Fruit fly (Drosophila melanogaster) whole organism, embryonic: ENCODE data around the gene Ppt1.

Experiments used
- Atf-2 ChIP-seq: fragments of 200-800 bp; sonication (Bioruptor generic); optimal IDR thresholded peaks from 2 replicates; lab custom pipeline; 2016; ENCODE audit warnings: missing biosample characterization, missing genetic modification characterization
- C15 ChIP-seq: fragments of 200-800 bp; sonication (Bioruptor generic); IDR thresholded peaks from 3 replicates; pipeline ENCODE4 v1.3.6; 2022; ENCODE audit warnings: missing biosample characterization, missing genetic modification characterization
- CG10979 ChIP-seq: fragments of 200-800 bp; sonication (Bioruptor generic); optimal IDR thresholded peaks from 2 replicates; lab custom pipeline; 2018; ENCODE audit warnings: missing biosample characterization, mild to moderate bottlenecking, missing genetic modification characterization, moderate library complexity
- CG11696 ChIP-seq: fragments of 200-800 bp; sonication (Bioruptor generic); IDR thresholded peaks from 2 replicates; pipeline ENCODE4 v1.3.6; 2022; ENCODE audit warnings: missing biosample characterization, missing genetic modification characterization
- CG11723 ChIP-seq: fragments of 200-800 bp; sonication (Bioruptor generic); optimal IDR thresholded peaks from 2 replicates; lab custom pipeline; 2017; ENCODE audit warnings: missing biosample characterization, mild to moderate bottlenecking, missing genetic modification characterization
- CG12659 ChIP-seq: fragments of 200-800 bp; sonication (Bioruptor generic); optimal IDR thresholded peaks from 3 replicates; lab custom pipeline; 2017; ENCODE audit warnings: mild to moderate bottlenecking, missing biosample characterization, missing genetic modification reagents, missing genetic modification characterization
- CG12769 ChIP-seq: fragments of 200-800 bp; sonication (Bioruptor generic); optimal IDR thresholded peaks from 2 replicates; lab custom pipeline; 2019; ENCODE audit warnings: missing biosample characterization, mild to moderate bottlenecking, missing genetic modification characterization, moderate library complexity
- CG16815 ChIP-seq: fragments of 200-800 bp; sonication (Bioruptor generic); optimal IDR thresholded peaks from 3 replicates; lab custom pipeline; 2017; ENCODE audit warnings: missing biosample characterization, mild to moderate bottlenecking, missing genetic modification characterization
- CG17359 ChIP-seq: fragments of 200-800 bp; sonication (Bioruptor generic); optimal IDR thresholded peaks from 3 replicates; lab custom pipeline; 2018; ENCODE audit warnings: missing biosample characterization, mild to moderate bottlenecking, missing genetic modification characterization, moderate library complexity
- CG18011 ChIP-seq: fragments of 200-800 bp; sonication (Bioruptor generic); optimal IDR thresholded peaks from 2 replicates; lab custom pipeline; 2017; ENCODE audit warnings: missing biosample characterization, missing genetic modification characterization, mild to moderate bottlenecking, moderate library complexity, missing genotype
- CG1832 ChIP-seq: fragments of 200-800 bp; sonication (Bioruptor generic); optimal IDR thresholded peaks from 2 replicates; lab custom pipeline; 2017; ENCODE audit warnings: missing biosample characterization, mild to moderate bottlenecking, missing genetic modification characterization, inconsistent platforms
- CG30431 ChIP-seq: fragments of 200-800 bp; sonication (Bioruptor generic); optimal IDR thresholded peaks from 2 replicates; lab custom pipeline; 2017; ENCODE audit warnings: missing biosample characterization, missing genetic modification characterization
- CG3726 ChIP-seq: fragments of 200-800 bp; sonication (Bioruptor generic); IDR thresholded peaks from 3 replicates; pipeline ENCODE4, ENCODE4 v1.3.6; 2022; ENCODE audit warnings: missing biosample characterization, missing genetic modification characterization
- CG3995 ChIP-seq: fragments of 200-800 bp; sonication (Bioruptor generic); optimal IDR thresholded peaks from 3 replicates; lab custom pipeline; 2016; ENCODE audit warnings: missing biosample characterization, missing genetic modification characterization
- CG6791 ChIP-seq: fragments of 200-800 bp; sonication (Bioruptor generic); IDR thresholded peaks from 3 replicates; pipeline ENCODE4 v1.3.6; 2022; ENCODE audit warnings: missing biosample characterization, missing genetic modification characterization; ENCODE audit not compliant: partially characterized antibody
- CG6813 ChIP-seq: fragments of 200-800 bp; sonication (Bioruptor generic); optimal IDR thresholded peaks from 2 replicates; lab custom pipeline; 2017; ENCODE audit warnings: missing biosample characterization, missing genetic modification characterization, mild to moderate bottlenecking, moderate library complexity, missing genetic modification reagents
- CG7271 ChIP-seq: fragments of 200-800 bp; sonication (Bioruptor generic); optimal IDR thresholded peaks from 2 replicates; lab custom pipeline; 2018; ENCODE audit warnings: missing biosample characterization, mild to moderate bottlenecking, missing genetic modification characterization, moderate library complexity
- CG7556 ChIP-seq: fragments of 200-800 bp; sonication (Bioruptor generic); optimal IDR thresholded peaks from 2 replicates; lab custom pipeline; 2017; ENCODE audit warnings: missing biosample characterization, mild to moderate bottlenecking, missing genetic modification characterization
- CG8359 ChIP-seq: fragments of 200-800 bp; sonication (Bioruptor generic); optimal IDR thresholded peaks from 2 replicates; lab custom pipeline; 2017; ENCODE audit warnings: missing biosample characterization, mild to moderate bottlenecking, missing genetic modification characterization, borderline replicate concordance
- CG8924 ChIP-seq: fragments of 200-800 bp; optimal IDR thresholded peaks from 3 replicates; lab custom pipeline; 2019; ENCODE audit warnings: missing biosample characterization, mild to moderate bottlenecking, missing genetic modification characterization, moderate library complexity
- CG9932 ChIP-seq: fragments of 200-800 bp; sonication (Bioruptor generic); IDR thresholded peaks from 2 replicates; pipeline ENCODE4 v1.3.6; 2022; ENCODE audit warnings: missing biosample characterization, missing genetic modification characterization
- Dek ChIP-seq: fragments of 200-800 bp; sonication (Bioruptor generic); optimal IDR thresholded peaks from 3 replicates; lab custom pipeline; 2019; ENCODE audit warnings: missing biosample characterization, mild to moderate bottlenecking, missing genetic modification characterization, moderate library complexity
- Elba2 ChIP-seq: fragments of 200-800 bp; sonication (Bioruptor generic); optimal IDR thresholded peaks from 3 replicates; lab custom pipeline; 2016; ENCODE audit warnings: missing biosample characterization, missing genetic modification characterization
- GATAe ChIP-seq: fragments of 200-800 bp; sonication (Bioruptor generic); conservative IDR thresholded peaks from 2 replicates; pipeline ENCODE4 v1.3.6; 2022; ENCODE audit warnings: missing biosample characterization, missing genetic modification characterization
- H2.0 ChIP-seq: fragments of 200-800 bp; sonication (Bioruptor generic); IDR thresholded peaks from 2 replicates; pipeline ENCODE4 v1.3.6; 2022; ENCODE audit warnings: missing biosample characterization, missing genetic modification characterization
- Hr39 ChIP-seq: fragments of >200 bp; optimal IDR thresholded peaks from 2 replicates; lab custom pipeline; 2017
- Jarid2 ChIP-seq: fragments of 200-800 bp; sonication (Bioruptor generic); optimal IDR thresholded peaks from 3 replicates; lab custom pipeline; 2017; ENCODE audit warnings: mild to moderate bottlenecking, missing biosample characterization, missing genetic modification reagents, missing genetic modification characterization
- MBD-R2 ChIP-seq: fragments of 200-800 bp; sonication (Bioruptor generic); IDR thresholded peaks from 2 replicates; pipeline ENCODE4 v1.3.6; 2022; ENCODE audit warnings: missing biosample characterization, missing genetic modification characterization
- Oaz ChIP-seq: fragments of 200-800 bp; sonication (Bioruptor generic); IDR thresholded peaks from 2 replicates; pipeline ENCODE4 v1.3.6; 2022; ENCODE audit warnings: missing biosample characterization, missing genetic modification characterization
- Pdp1 ChIP-seq, 2 experiments: fragments of 200-800 bp; sonication (Bioruptor generic); optimal IDR thresholded peaks; 3 replicates each; lab custom pipeline; 2016; ENCODE audit warnings: missing biosample characterization in 2 of 2, missing genetic modification characterization in 2 of 2, mild to moderate bottlenecking in 1 of 2, moderate library complexity in 1 of 2
- Spps ChIP-seq: fragments of 200-800 bp; sonication (Bioruptor generic); optimal IDR thresholded peaks from 2 replicates; lab custom pipeline; 2018; ENCODE audit warnings: missing biosample characterization, mild to moderate bottlenecking, missing genetic modification characterization
- Sry-δ ChIP-seq: fragments of 200-800 bp; sonication (Bioruptor generic); optimal IDR thresholded peaks from 2 replicates; lab custom pipeline; 2016; ENCODE audit warnings: missing biosample characterization, missing genetic modification characterization
- ase ChIP-seq: fragments of 200-800 bp; sonication (Bioruptor generic); IDR thresholded peaks from 3 replicates; pipeline ENCODE4 v1.3.6; 2022; ENCODE audit warnings: missing biosample characterization, missing genetic modification characterization
- bowl ChIP-seq: fragments of 200-800 bp; sonication (Bioruptor generic); IDR thresholded peaks from 2 replicates; pipeline ENCODE4 v1.3.6; 2022; ENCODE audit warnings: missing biosample characterization, missing genetic modification characterization
- chinmo ChIP-seq: fragments of 200-800 bp; sonication (Bioruptor generic); IDR thresholded peaks from 4 replicates; pipeline ENCODE4 v1.3.6; 2022; ENCODE audit warnings: missing biosample characterization, missing genetic modification characterization; ENCODE audit not compliant: partially characterized antibody
- chn ChIP-seq: fragments of 200-800 bp; sonication (Bioruptor generic); optimal IDR thresholded peaks from 2 replicates; lab custom pipeline; 2016; ENCODE audit warnings: missing biosample characterization, missing genetic modification characterization
- corto ChIP-seq: fragments of 200-800 bp; sonication (Bioruptor generic); optimal IDR thresholded peaks from 2 replicates; lab custom pipeline; 2016; ENCODE audit warnings: missing biosample characterization, mild to moderate bottlenecking, missing genetic modification characterization, moderate library complexity
- danr ChIP-seq: fragments of 200-800 bp; sonication (Bioruptor generic); IDR thresholded peaks from 2 replicates; pipeline ENCODE4 v1.3.6; 2022; ENCODE audit warnings: missing biosample characterization, missing genetic modification characterization
- dimm ChIP-seq: fragments of 200-800 bp; sonication (Bioruptor generic); IDR thresholded peaks from 2 replicates; pipeline ENCODE4 v1.3.6; 2022; ENCODE audit warnings: missing biosample characterization, missing genetic modification characterization
- dmrt11E ChIP-seq: fragments of 200-800 bp; sonication (Bioruptor generic); optimal IDR thresholded peaks from 3 replicates; lab custom pipeline; 2018; ENCODE audit warnings: missing biosample characterization, mild to moderate bottlenecking, missing genetic modification characterization, moderate library complexity
- gsb-n ChIP-seq: fragments of 200-800 bp; sonication (Bioruptor generic); optimal IDR thresholded peaks from 3 replicates; lab custom pipeline; 2018; ENCODE audit warnings: missing biosample characterization, mild to moderate bottlenecking, missing genetic modification characterization
- hb ChIP-seq: fragments of 200-800 bp; sonication (Bioruptor generic); IDR thresholded peaks from 3 replicates; pipeline ENCODE4 v1.3.6; 2022; ENCODE audit warnings: missing biosample characterization, missing genetic modification characterization; ENCODE audit not compliant: partially characterized antibody
- kah ChIP-seq: fragments of 200-800 bp; sonication (Bioruptor generic); optimal IDR thresholded peaks from 2 replicates; lab custom pipeline; 2018; ENCODE audit warnings: missing biosample characterization, mild to moderate bottlenecking, missing genetic modification characterization
- lab ChIP-seq: fragments of 200-800 bp; sonication (Bioruptor generic); optimal IDR thresholded peaks from 3 replicates; lab custom pipeline; 2017; ENCODE audit warnings: missing biosample characterization, missing genetic modification characterization, mild to moderate bottlenecking, moderate library complexity, missing genetic modification reagents
- otp ChIP-seq: fragments of 200-800 bp; sonication (Bioruptor generic); IDR thresholded peaks from 3 replicates; pipeline ENCODE4, ENCODE4 v1.3.6; 2022; ENCODE audit warnings: missing biosample characterization, missing genetic modification characterization
- rib ChIP-seq: fragments of 200-800 bp; sonication (Bioruptor generic); IDR thresholded peaks from 2 replicates; pipeline ENCODE4 v1.3.6; 2022; ENCODE audit warnings: missing biosample characterization, missing genetic modification characterization
- sd ChIP-seq: fragments of 200-800 bp; sonication (Bioruptor generic); optimal IDR thresholded peaks from 3 replicates; lab custom pipeline; 2018; ENCODE audit warnings: missing biosample characterization, mild to moderate bottlenecking, missing genetic modification characterization, moderate library complexity
- stc ChIP-seq: fragments of 200-800 bp; sonication (Bioruptor generic); IDR thresholded peaks from 2 replicates; pipeline ENCODE4 v1.3.6; 2022; ENCODE audit warnings: missing biosample characterization, missing genetic modification characterization
- sug ChIP-seq: fragments of 200-800 bp; optimal IDR thresholded peaks from 2 replicates; lab custom pipeline; 2019; ENCODE audit warnings: missing biosample characterization, mild to moderate bottlenecking, missing genetic modification characterization, moderate library complexity
- vvl ChIP-seq: fragments of 200-800 bp; sonication (Bioruptor generic); IDR thresholded peaks from 2 replicates; pipeline ENCODE4 v1.3.6; 2022; ENCODE audit warnings: missing biosample characterization, missing genetic modification characterization
- wor ChIP-seq: fragments of 200-800 bp; sonication (Bioruptor generic); IDR thresholded peaks from 2 replicates; pipeline ENCODE4 v1.3.6; 2022; ENCODE audit warnings: missing biosample characterization, missing genetic modification characterization
- zf30C ChIP-seq: fragments of 200-800 bp; sonication (Bioruptor generic); optimal IDR thresholded peaks from 3 replicates; lab custom pipeline; 2018; ENCODE audit warnings: missing biosample characterization, mild to moderate bottlenecking, missing genetic modification characterization

The Ppt1 gene

DNA sequence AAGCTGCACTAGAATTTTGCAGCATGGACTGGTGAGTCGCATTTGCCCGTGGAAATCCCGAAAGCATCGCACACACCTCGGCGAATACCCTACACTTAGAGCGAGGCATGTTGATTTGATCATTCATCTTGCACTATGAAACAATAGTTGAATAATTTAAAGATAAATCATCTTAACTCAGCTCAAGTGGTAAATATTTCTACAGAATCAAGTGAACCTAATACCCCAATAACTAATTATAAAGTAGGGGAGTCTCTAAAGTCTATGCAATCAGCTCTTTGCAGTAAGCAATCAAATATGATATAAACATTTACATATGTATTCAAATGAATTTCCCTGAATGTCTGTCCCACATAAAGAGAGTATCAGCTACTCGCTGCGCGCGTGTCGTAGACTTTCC is 12.6 kb downstream of the Ppt1 start (continued):
- TF ChIP-seq Dek: no peak
- TF ChIP-seq CG11696 (GFP tag; lab: Robert Waterston, UW): no peak
- TF ChIP-seq gsb-n (tag; lab: Kevin White, UChicago): no peak
- no peak for TF ChIP-seq vvl (GFP tag; lab: Robert Waterston, UW)
- TF ChIP-seq stc: no peak
- TF ChIP-seq Hr39 (lab: Kevin White, UChicago): no peak
- TF ChIP-seq dmrt11E: no peak
- TF ChIP-seq ase (GFP tag; lab: Robert Waterston, UW): peak; percentile 85
- TF ChIP-seq Oaz: no peak
- no peak for TF ChIP-seq C15 (GFP tag; lab: Robert Waterston, UW)
- peak; percentile 39 for TF ChIP-seq CG17359 (tag; lab: Kevin White, UChicago)
- TF ChIP-seq bowl: no peak
- TF ChIP-seq MBD-R2 (GFP tag; lab: Robert Waterston, UW): no peak
- no peak for TF ChIP-seq CG6813
- no peak for TF ChIP-seq danr
- TF ChIP-seq CG10979 (tag; lab: Kevin White, UChicago): peak; percentile 4
- no peak for TF ChIP-seq CG11723
- TF ChIP-seq CG12659 (GFP tag; lab: Kevin White, UChicago): no peak
- no peak for TF ChIP-seq CG8924 (tag; lab: Kevin White, UChicago)
- no peak for TF ChIP-seq rib (GFP tag; lab: Robert Waterston, UW)
- no peak for TF ChIP-seq CG30431 (GFP tag; lab: Kevin White, UChicago)
- no peak for TF ChIP-seq zf30C (GFP tag; lab: Kevin White, UChicago)
- no peak for TF ChIP-seq CG6791 (GFP tag; lab: Robert Waterston, UW)
- no peak for TF ChIP-seq H2.0 (GFP tag; lab: Robert Waterston, UW)
- TF ChIP-seq CG12769 (tag; lab: Kevin White, UChicago): peak; percentile 57
- TF ChIP-seq sd (tag; lab: Kevin White, UChicago): no peak
- TF ChIP-seq CG7271 (tag; lab: Kevin White, UChicago): no peak
- TF ChIP-seq CG9932 (GFP tag; lab: Robert Waterston, UW): no peak
- no peak for TF ChIP-seq lab (GFP tag; lab: Kevin White, UChicago)
- peak; percentile 70 for TF ChIP-seq CG8359
- TF ChIP-seq Jarid2 (GFP tag; lab: Kevin White, UChicago): no peak
- no peak for TF ChIP-seq Elba2 (GFP tag; lab: Kevin White, UChicago)
- no peak for TF ChIP-seq wor (GFP tag; lab: Robert Waterston, UW)
- no peak for TF ChIP-seq Spps (tag; lab: Kevin White, UChicago)
- peak; percentile 64; the same call in 2 of the 3 replicates for TF ChIP-seq CG3726 (GFP tag; lab: Robert Waterston, UW)
- TF ChIP-seq CG16815: no peak
- TF ChIP-seq corto (GFP tag; lab: Kevin White, UChicago): peak; percentile 73
- no peak for TF ChIP-seq GATAe (GFP tag; lab: Robert Waterston, UW)
- peak; percentile 78 to 82 for TF ChIP-seq Pdp1 (GFP tag; optimal IDR thresholded peaks at IDR 0.05; lab: Kevin White, UChicago)
- no peak for TF ChIP-seq hb (GFP tag; lab: Robert Waterston, UW)
- TF ChIP-seq CG18011 (GFP tag; lab: Kevin White, UChicago): no peak
- no peak for TF ChIP-seq Atf-2 (GFP tag; lab: Kevin White, UChicago)
- TF ChIP-seq kah (GFP tag; lab: Kevin White, UChicago): no peak
- TF ChIP-seq dimm (GFP tag; lab: Robert Waterston, UW): peak; percentile 75
- TF ChIP-seq CG7556 (GFP tag; lab: Kevin White, UChicago): no peak
- no peak for TF ChIP-seq chinmo (GFP tag; lab: Robert Waterston, UW)
- TF ChIP-seq sug (tag; lab: Kevin White, UChicago): no peak
- TF ChIP-seq Sry-δ (GFP tag; lab: Kevin White, UChicago): no peak
- no peak for TF ChIP-seq otp
- TF ChIP-seq chn (GFP tag; lab: Kevin White, UChicago): no peak
- no peak for TF ChIP-seq CG3995 (GFP tag; lab: Kevin White, UChicago)
- TF ChIP-seq CG1832: no peak
